Worm (Caenorhabditis elegans) whole organism, late embryonic: ENCODE data around the gene C05B5.1.

Source experiments
- ama-1 ChIP-seq: fragments of 150-350 bp; optimal IDR thresholded peaks from 2 replicates; lab custom pipeline; 2014
- ceh-22 ChIP-seq: sonication (generic microtip); optimal IDR thresholded peaks from 2 replicates; lab custom pipeline; 2017; ENCODE audit warnings: missing biosample characterization, missing genetic modification characterization
- ceh-31 ChIP-seq: sonication (generic microtip); optimal IDR thresholded peaks from 2 replicates; lab custom pipeline; 2016; ENCODE audit warnings: missing genetic modification characterization, missing compliant biosample characterization
- tbx-7 ChIP-seq: sonication (generic microtip); optimal IDR thresholded peaks from 2 replicates; lab custom pipeline; 2016; ENCODE audit warnings: missing genotype, missing genetic modification characterization, missing compliant biosample characterization
- ztf-16 ChIP-seq: sonication (generic microtip); optimal IDR thresholded peaks from 2 replicates; lab custom pipeline; 2017; ENCODE audit warnings: missing genetic modification characterization, missing compliant biosample characterization

ce11 chrIII:9986827-9987429, 1.3 kb downstream of the C05B5.1 start, which contains the start of gene C05B5.12:
- TF ChIP-seq tbx-7 (tag; lab: Kevin White, UChicago), result no peak
- no peak for TF ChIP-seq ztf-16 (tag; lab: Kevin White, UChicago)
- no peak for TF ChIP-seq ama-1 (lab: Kevin White, UChicago)
- no peak for TF ChIP-seq ceh-31 (tag; lab: Kevin White, UChicago)
- no peak for TF ChIP-seq ceh-22
